Worm (Caenorhabditis elegans) whole organism, L4 larva: Measurements from ENCODE around the gene fcho-1.

Source experiments
- F26F4.8 ChIP-seq: fragments of 200-800 bp; sonication (Bioruptor generic); conservative IDR thresholded peaks from 2 replicates; pipeline ENCODE4 v1.3.6; 2022; ENCODE audit warnings: missing genetic modification characterization, missing compliant biosample characterization
- F49E8.2 ChIP-seq: sonication (generic microtip); optimal IDR thresholded peaks from 2 replicates; lab custom pipeline; 2016; ENCODE audit warnings: missing compliant biosample characterization, mild to moderate bottlenecking, missing genetic modification characterization, borderline replicate concordance
- R02D3.7 ChIP-seq: fragments of 150-350 bp; sonication (generic microtip); optimal IDR thresholded peaks from 3 replicates; lab custom pipeline; 2014; ENCODE audit warnings: missing biosample characterization, missing genetic modification characterization
- T20F7.1 ChIP-seq: fragments of 200-800 bp; sonication (Bioruptor generic); optimal IDR thresholded peaks from 2 replicates; lab custom pipeline; 2018; ENCODE audit warnings: mild to moderate bottlenecking, missing genetic modification characterization, missing compliant biosample characterization
- Y105C5A.15 ChIP-seq: fragments of 200-800 bp; sonication (Bioruptor generic); IDR thresholded peaks from 2 replicates; pipeline ENCODE4 v1.3.6; 2022; ENCODE audit warnings: missing genetic modification characterization, missing compliant biosample characterization
- Y48G9A.11 ChIP-seq: fragments of 200-800 bp; sonication (Bioruptor generic); IDR thresholded peaks from 2 replicates; pipeline ENCODE4 v1.3.6; 2022; ENCODE audit warnings: missing genetic modification reagents, missing genetic modification characterization, missing compliant biosample characterization
- aha-1 ChIP-seq: fragments of 150-350 bp; peaks from one replicate; lab custom pipeline; 2014; ENCODE audit warnings: missing biosample characterization, missing genetic modification characterization
- aly-2 ChIP-seq: sonication (generic microtip); optimal IDR thresholded peaks from 2 replicates; lab custom pipeline; 2018; ENCODE audit warnings: missing biosample characterization, missing genetic modification characterization
- ama-1 ChIP-seq: fragments of 150-350 bp; optimal IDR thresholded peaks from 2 replicates; lab custom pipeline; 2014; ENCODE audit warnings: inconsistent platforms, mixed read lengths
- ceh-20 ChIP-seq: fragments of 200-800 bp; sonication (Bioruptor generic); IDR thresholded peaks from 2 replicates; pipeline ENCODE4 v1.3.6; 2022; ENCODE audit warnings: missing genetic modification reagents, missing genetic modification characterization, missing compliant biosample characterization
- ceh-28 ChIP-seq: fragments of 150-350 bp; optimal IDR thresholded peaks from 2 replicates; lab custom pipeline; 2014; ENCODE audit warnings: missing biosample characterization, missing genetic modification reagents, missing genetic modification characterization
- ceh-32 ChIP-seq: sonication (generic microtip); optimal IDR thresholded peaks from 2 replicates; lab custom pipeline; 2016; ENCODE audit warnings: mild to moderate bottlenecking, missing genetic modification characterization, missing compliant biosample characterization; ENCODE audit not compliant: poor library complexity
- daf-16 ChIP-seq, 3 experiments: sonication (generic microtip); optimal IDR thresholded peaks; 2 replicates each; lab custom pipeline; 2016 to 2017; ENCODE audit warnings: missing genetic modification characterization in 3 of 3, missing genetic modification reagents in 3 of 3, mild to moderate bottlenecking in 2 of 3, missing compliant biosample characterization in 2 of 3, missing biosample characterization in 1 of 3, moderate library complexity in 1 of 3
- daf-8 ChIP-seq: fragments of 200-800 bp; sonication (Bioruptor generic); IDR thresholded peaks from 2 replicates; pipeline ENCODE4 v1.3.6; 2022; ENCODE audit warnings: missing genetic modification characterization, missing compliant biosample characterization
- dmd-6 ChIP-seq: fragments of 200-800 bp; sonication (Bioruptor generic); IDR thresholded peaks from 2 replicates; pipeline ENCODE4 v1.3.6; 2022; ENCODE audit warnings: missing genetic modification reagents, missing genetic modification characterization, missing compliant biosample characterization
- dmd-8 ChIP-seq: fragments of 200-800 bp; sonication (Bioruptor generic); IDR thresholded peaks from 2 replicates; pipeline ENCODE4 v1.3.6; 2022; ENCODE audit warnings: missing genetic modification characterization, missing compliant biosample characterization
- fos-1 ChIP-seq: fragments of 150-350 bp; optimal IDR thresholded peaks from 2 replicates; lab custom pipeline; 2014; ENCODE audit warnings: missing biosample characterization, missing genetic modification characterization
- hlh-11 ChIP-seq: fragments of 200-800 bp; sonication (Bioruptor generic); optimal IDR thresholded peaks from 2 replicates; lab custom pipeline; 2018; ENCODE audit warnings: mild to moderate bottlenecking, missing genetic modification characterization, missing compliant biosample characterization
- hlh-30 ChIP-seq: sonication (generic microtip); optimal IDR thresholded peaks from 2 replicates; lab custom pipeline; 2017; ENCODE audit warnings: antibody characterized with exemption, mild to moderate bottlenecking, missing genetic modification characterization, missing compliant biosample characterization; ENCODE audit not compliant: insufficient read depth
- jun-1 ChIP-seq: fragments of 150-350 bp; optimal IDR thresholded peaks from 2 replicates; lab custom pipeline; 2014; ENCODE audit warnings: missing biosample characterization, missing genetic modification reagents, missing genetic modification characterization
- lin-38 ChIP-seq: fragments of 200-800 bp; sonication (Bioruptor generic); IDR thresholded peaks from 2 replicates; pipeline ENCODE4 v1.3.6; 2022; ENCODE audit warnings: missing genetic modification reagents, missing genetic modification characterization, missing compliant biosample characterization
- lsy-2 ChIP-seq, 2 experiments: fragments of 150-350 bp in 1 of 2; sonication (generic microtip) in 1 of 2; optimal IDR thresholded peaks; 2 replicates each; lab custom pipeline; 2014 to 2017; ENCODE audit warnings: missing biosample characterization in 2 of 2, missing genetic modification characterization in 2 of 2
- madf-5 ChIP-seq, 2 experiments: fragments of 200-800 bp; sonication (Bioruptor generic); IDR thresholded peaks; 2 replicates each; pipeline ENCODE4 v1.3.6; 2022; ENCODE audit warnings: missing compliant biosample characterization in 2 of 2, missing genetic modification characterization in 2 of 2
- nhr-111 ChIP-seq: fragments of 200-800 bp; sonication (Bioruptor generic); optimal IDR thresholded peaks from 2 replicates; lab custom pipeline; 2018; ENCODE audit warnings: mild to moderate bottlenecking, missing genetic modification characterization, missing compliant biosample characterization
- nhr-28 ChIP-seq: fragments of 150-350 bp; optimal IDR thresholded peaks from 2 replicates; lab custom pipeline; 2014; ENCODE audit warnings: missing biosample characterization, missing genetic modification characterization
- nhr-6 ChIP-seq: fragments of 150-350 bp; optimal IDR thresholded peaks from 2 replicates; lab custom pipeline; 2014; ENCODE audit warnings: missing biosample characterization, missing genetic modification characterization
- pqm-1 ChIP-seq: sonication (generic microtip); optimal IDR thresholded peaks from 2 replicates; lab custom pipeline; 2017; ENCODE audit warnings: missing biosample characterization, missing genetic modification characterization
- snpc-1.2 ChIP-seq: fragments of 200-800 bp; sonication (Bioruptor generic); IDR thresholded peaks from 2 replicates; pipeline ENCODE4 v1.3.6; 2022; ENCODE audit warnings: missing genetic modification reagents, missing genetic modification characterization, missing compliant biosample characterization
- tra-1 ChIP-seq: fragments of 200-800 bp; sonication (Bioruptor generic); IDR thresholded peaks from 2 replicates; pipeline ENCODE4 v1.3.6; 2022; ENCODE audit warnings: missing genetic modification reagents, missing genetic modification characterization, missing compliant biosample characterization
- unc-130 ChIP-seq: sonication (generic microtip); optimal IDR thresholded peaks from 2 replicates; lab custom pipeline; 2016; ENCODE audit warnings: missing genetic modification reagents, missing genetic modification characterization, missing compliant biosample characterization
- unc-62 ChIP-seq, 3 experiments: fragments of 150-350 bp in 1 of 3; sonication (generic microtip); optimal IDR thresholded peaks in 2 of 3; peaks in 1 of 3; 1 replicate in 1 of 3; 2 replicates in 2 of 3; lab custom pipeline; 2014 to 2017; ENCODE audit warnings: missing biosample characterization in 3 of 3, missing genetic modification characterization in 3 of 3, missing genetic modification reagents in 3 of 3, missing genotype in 1 of 3
- vab-7 ChIP-seq: fragments of 200-800 bp; sonication (Bioruptor generic); IDR thresholded peaks from 2 replicates; pipeline ENCODE4 v1.3.6; 2022; ENCODE audit warnings: missing genetic modification reagents, missing genetic modification characterization, missing compliant biosample characterization
- zfp-2 ChIP-seq: sonication (generic microtip); optimal IDR thresholded peaks from 2 replicates; lab custom pipeline; 2016; ENCODE audit warnings: mild to moderate bottlenecking, missing genetic modification characterization, missing compliant biosample characterization
- zfp-3 ChIP-seq: fragments of 200-800 bp; sonication (Bioruptor generic); conservative IDR thresholded peaks from 2 replicates; pipeline ENCODE4 v1.3.6; 2022; ENCODE audit warnings: missing genetic modification reagents, missing genetic modification characterization, missing compliant biosample characterization
- ztf-7 ChIP-seq: fragments of 150-350 bp; optimal IDR thresholded peaks from 2 replicates; lab custom pipeline; 2014; ENCODE audit warnings: missing biosample characterization, missing genetic modification characterization

The fcho-1 gene

ce11 chrII:1295776-1296175, 14.5 kb upstream of the fcho-1 start, which contains the start of gene Y57G7A.2:
Y57G7A.2 (plus strand) TSS chrII:1296076.
- TF ChIP-seq snpc-1.2: no peak
- peak; percentile 41 for TF ChIP-seq aha-1 (tag; lab: Kevin White, UChicago)

- TF ChIP-seq unc-62 (GFP tag; optimal IDR thresholded peaks at IDR 0.05 in 1 of 2; lab: Kevin White, UChicago) (peak in 1 of 2 experiments; percentile 91), unc-62 (tag; optimal IDR thresholded peaks at IDR 0.05; lab: Kevin White, UChicago) (no peak), daf-8 (GFP tag; lab: Robert Waterston, UW) (no peak)
Measured at ce11 chrII:1297044-1297696, 13.1 kb upstream of the fcho-1 start.

DNA sequence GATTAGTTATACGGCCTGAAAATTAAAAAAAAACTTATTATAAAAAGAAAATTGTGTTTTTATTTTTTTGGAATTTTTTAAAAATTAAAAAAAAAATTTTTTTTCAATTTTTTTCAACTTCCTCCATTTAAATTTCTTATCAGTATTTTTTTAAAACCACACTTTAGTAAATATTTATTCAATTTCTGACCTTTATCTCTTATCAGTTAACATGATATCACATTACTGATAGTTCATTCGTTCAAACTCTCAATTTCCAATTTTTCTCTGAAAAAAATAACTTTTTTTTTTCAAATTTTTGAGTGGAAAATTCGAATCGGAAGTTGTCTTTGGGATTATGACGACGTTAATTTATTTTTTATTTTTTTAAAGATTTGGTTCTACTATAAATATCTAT, 12.6 kb upstream of the fcho-1 start:
- TF ChIP-seq F26F4.8 (GFP tag; lab: Robert Waterston, UW) (no peak), dmd-6 (GFP tag; lab: Robert Waterston, UW) (peak; percentile 43; the same call in 1 of the 2 replicates), pqm-1 (tag; lab: Kevin White, UChicago) (peak; percentile 10), daf-16 (GFP tag; optimal IDR thresholded peaks at IDR 0.05; lab: Kevin White, UChicago) (no peak), daf-16 (tag; optimal IDR thresholded peaks at IDR 0.05; lab: Kevin White, UChicago) (peak; percentile 89), fos-1 (tag; lab: Kevin White, UChicago) (no peak), jun-1 (tag; lab: Kevin White, UChicago) (no peak)

DNA sequence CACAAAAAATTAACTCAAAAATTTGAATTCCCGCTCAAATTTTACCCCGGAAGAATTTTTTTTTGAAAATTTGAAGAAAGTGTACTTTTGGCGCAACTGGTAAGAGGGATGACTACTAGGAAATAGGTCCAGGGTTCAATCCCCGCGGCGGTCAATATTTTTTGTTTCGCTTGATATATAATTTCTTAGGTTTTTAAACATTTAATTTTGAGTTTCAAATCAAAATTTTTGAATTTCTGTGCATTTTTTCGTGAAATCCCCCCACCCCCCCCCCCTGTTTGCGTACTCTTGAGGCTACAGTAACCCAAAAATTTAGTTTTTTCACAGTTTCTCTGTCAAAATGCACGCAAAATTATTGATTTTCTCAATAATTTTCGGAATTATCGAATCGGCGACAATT, 12.1 kb upstream of the fcho-1 start, which contains the start of gene Y57G7A.1:
TSS of gene Y57G7A.1 (plus strand) at position 301 of the 400 bp plus-strand sequence.
- TF ChIP-seq dmd-6 (GFP tag; lab: Robert Waterston, UW) (no peak), hlh-30 (no peak), nhr-111 (GFP tag; lab: Kevin White, UChicago) (no peak), zfp-3 (GFP tag; lab: Robert Waterston, UW) (no peak), nhr-6 (tag; lab: Kevin White, UChicago) (no peak)
- TF ChIP-seq, all 104 proteins: peak for 0

- no peak for TF ChIP-seq dmd-8 (GFP tag; lab: Robert Waterston, UW)
Measured at ce11 chrII:1301554-1301953, 8.8 kb upstream of the fcho-1 start, which contains the start of gene glb-31. glb-31 (minus strand) TSS chrII:1301654.

DNA sequence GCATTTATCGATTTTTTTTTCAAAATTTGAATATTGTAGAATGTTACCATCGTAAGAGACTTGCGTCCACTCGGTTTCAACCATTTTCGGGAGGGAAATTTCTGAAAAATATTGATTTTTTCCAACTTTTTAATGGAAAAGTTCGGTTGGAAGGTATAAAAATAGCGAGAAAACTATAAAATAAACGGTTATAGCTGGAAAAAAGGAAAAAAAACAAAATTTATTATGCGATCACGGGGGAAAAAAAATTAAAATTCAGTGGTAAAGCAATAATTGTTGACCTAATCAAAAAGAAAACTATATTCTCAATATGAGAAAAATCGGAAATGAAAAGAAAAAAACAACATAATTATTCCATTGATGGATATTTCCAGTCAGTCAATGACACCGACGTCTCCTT, 4.3 kb upstream of the fcho-1 start, which contains the start of gene emc-2:
TSS of gene emc-2 (minus strand) at position 101 of the 400 bp plus-strand sequence.
- TF ChIP-seq ceh-28: peak; percentile 9
- TF ChIP-seq zfp-2 (tag; lab: Kevin White, UChicago): no peak
- TF ChIP-seq unc-62 (GFP tag; optimal IDR thresholded peaks at IDR 0.05 in 1 of 2; lab: Kevin White, UChicago): peak in 1 of 2 experiments; percentile 25
- TF ChIP-seq unc-62 (tag; optimal IDR thresholded peaks at IDR 0.05; lab: Kevin White, UChicago): no peak
- TF ChIP-seq, all 104 proteins: peak for 2

ce11 chrII:1306550-1306949, 3.8 kb upstream of the fcho-1 start:
- TF ChIP-seq lsy-2 (tag; optimal IDR thresholded peaks at IDR 0.05; lab: Kevin White, UChicago): peak in 1 of 2 experiments; percentile 29
- no peak for TF ChIP-seq R02D3.7
- peak; percentile 51 for TF ChIP-seq F49E8.2 (tag; lab: Kevin White, UChicago)
- TF ChIP-seq Y48G9A.11: peak; percentile 26; the same call in 1 of the 2 replicates
- TF ChIP-seq unc-130 (GFP tag; lab: Kevin White, UChicago): no peak
- TF ChIP-seq lin-38 (GFP tag; lab: Robert Waterston, UW): peak; percentile 47
- peak; percentile 38 for TF ChIP-seq aha-1 (tag; lab: Kevin White, UChicago)
- TF ChIP-seq, all 104 proteins: peak for 5

DNA sequence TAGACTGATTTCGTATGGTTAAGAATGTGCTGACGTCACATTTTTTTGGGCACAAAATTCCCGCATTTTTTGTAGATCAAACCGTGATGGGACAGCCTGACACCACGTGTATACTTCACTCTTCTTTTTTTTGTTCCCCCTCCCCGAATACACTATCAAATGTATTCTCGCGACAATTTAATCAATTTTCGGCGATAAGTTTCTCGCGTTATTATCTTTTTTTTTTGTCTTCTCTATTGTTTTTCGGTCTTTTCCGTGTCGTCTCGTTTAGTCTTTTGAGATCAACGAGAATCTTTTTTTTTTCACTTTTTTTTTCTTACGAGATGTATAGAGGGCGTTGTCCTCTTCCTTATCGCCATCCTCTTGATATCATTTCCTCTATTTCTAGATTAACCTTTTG, 4.9 kb downstream of the fcho-1 start:
- TF ChIP-seq ztf-7: no peak
- no peak for TF ChIP-seq lin-38 (GFP tag; lab: Robert Waterston, UW)
- TF ChIP-seq aly-2 (tag; lab: Kevin White, UChicago): no peak
- TF ChIP-seq Y105C5A.15: no peak
- peak; percentile 58; the same call in 1 of the 2 replicates for TF ChIP-seq tra-1 (GFP tag; lab: Robert Waterston, UW)
- TF ChIP-seq R02D3.7: no peak
- peak; percentile 84 for TF ChIP-seq nhr-28 (tag; lab: Kevin White, UChicago)
- TF ChIP-seq dmd-6 (GFP tag; lab: Robert Waterston, UW): peak; percentile 77
- TF ChIP-seq T20F7.1 (GFP tag; lab: Kevin White, UChicago): no peak
- TF ChIP-seq hlh-11 (tag; lab: Kevin White, UChicago): peak; percentile 61
- peak; percentile 23 for TF ChIP-seq pqm-1 (tag; lab: Kevin White, UChicago)
- TF ChIP-seq ama-1 (lab: Kevin White, UChicago): no peak
- no peak for TF ChIP-seq madf-5 (GFP tag; IDR thresholded peaks at IDR 0.05; lab: Robert Waterston, UW)
- TF ChIP-seq vab-7 (GFP tag; lab: Robert Waterston, UW): no peak
- no peak for TF ChIP-seq ceh-32
- no peak for TF ChIP-seq ceh-20 (GFP tag; lab: Robert Waterston, UW)
